Worm (Caenorhabditis elegans): ENCODE measurements around the gene spp-20.

The spp-20 gene

DNA sequence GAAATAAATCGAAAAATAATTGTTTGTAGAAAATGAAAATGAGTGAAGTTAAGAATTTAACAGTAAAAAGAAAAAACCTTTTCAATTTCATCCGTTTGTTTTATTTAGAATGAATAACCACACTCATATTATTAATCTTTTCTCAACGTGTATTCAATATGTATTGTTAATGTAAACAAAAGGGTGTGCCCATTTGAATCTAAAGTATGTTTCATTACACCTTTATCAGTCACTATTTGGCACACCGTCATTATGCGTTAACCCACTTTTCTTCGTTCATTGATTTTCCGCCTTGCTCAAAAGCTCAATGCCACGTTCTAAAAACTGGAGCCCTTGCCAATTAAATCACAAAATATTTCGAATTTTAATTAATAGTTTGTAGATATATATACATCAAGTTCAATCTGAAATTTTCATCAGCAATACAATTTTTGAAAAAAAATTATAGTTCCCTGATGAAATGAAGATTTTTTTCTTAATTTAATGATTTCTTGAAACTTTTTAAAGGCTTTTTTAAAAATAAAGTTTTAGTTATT lies 7.9 kb upstream of the spp-20 start, which contains the start of gene K04A8.1:
K04A8.1 (plus strand) TSS at position 486 of the 536 bp plus-strand sequence.
- TF ChIP-seq klf-2 (GFP tag; conservative IDR thresholded peaks at IDR 0.05) = no peak
- TF ChIP-seq cog-1 (tag; optimal IDR thresholded peaks at IDR 0.05) = no peak
- TF ChIP-seq ztf-23 (GFP tag; IDR thresholded peaks at IDR 0.05) = no peak
- no peak for TF ChIP-seq T22C8.4 (GFP tag; IDR thresholded peaks at IDR 0.05)
- no peak for TF ChIP-seq med-1 (GFP tag; optimal IDR thresholded peaks at IDR 0.05; ENCODE audit: insufficient read depth)
- no peak for TF ChIP-seq ztf-29 (GFP tag; IDR thresholded peaks at IDR 0.05)
- TF ChIP-seq flt-1 (GFP tag; IDR thresholded peaks at IDR 0.05) = no peak
- no peak for TF ChIP-seq tab-1 (GFP tag; IDR thresholded peaks at IDR 0.05)
- no peak for TF ChIP-seq ref-1 (GFP tag; conservative IDR thresholded peaks at IDR 0.05)

- TF ChIP-seq klf-2 (GFP tag; conservative IDR thresholded peaks at IDR 0.05) = no peak
- TF ChIP-seq flt-1 (GFP tag; IDR thresholded peaks at IDR 0.05) = no peak
- TF ChIP-seq med-1 (GFP tag; optimal IDR thresholded peaks at IDR 0.05; ENCODE audit: insufficient read depth) = no peak
- TF ChIP-seq tab-1 (GFP tag; IDR thresholded peaks at IDR 0.05) = no peak
- no peak for TF ChIP-seq ztf-23 (GFP tag; IDR thresholded peaks at IDR 0.05)
These were observed 3.6 kb upstream of the spp-20 start, which contains the start of gene spp-19 for ce11 chrV:6561592-6561991. Gene spp-19, minus strand, starts transcription at chrV:6561692.

DNA sequence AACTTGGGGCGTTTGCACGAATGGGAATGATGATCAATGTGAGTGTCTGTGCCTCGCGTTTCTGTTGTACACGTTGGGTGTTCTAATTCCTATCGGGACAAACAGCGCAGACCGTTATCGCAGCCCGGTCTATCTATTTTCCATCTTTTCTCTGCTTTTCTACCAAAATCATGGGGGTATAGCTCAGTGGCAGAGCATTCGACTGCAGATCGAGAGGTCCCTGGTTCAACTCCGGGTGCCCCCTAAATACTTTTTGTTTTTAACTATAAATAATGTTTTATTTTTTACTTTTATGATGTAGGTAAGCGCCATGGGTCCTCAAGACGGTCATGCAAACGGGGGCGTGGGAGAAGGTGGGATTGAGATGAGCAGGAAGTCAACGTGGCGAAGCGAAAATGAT lies 1.6 kb upstream of the spp-20 start:
- TF ChIP-seq med-1 (GFP tag; optimal IDR thresholded peaks at IDR 0.05; ENCODE audit: insufficient read depth) (no peak), ref-1 (GFP tag; conservative IDR thresholded peaks at IDR 0.05) (no peak), klf-2 (GFP tag; conservative IDR thresholded peaks at IDR 0.05) (no peak), ztf-23 (GFP tag; IDR thresholded peaks at IDR 0.05) (no peak), ztf-29 (GFP tag; IDR thresholded peaks at IDR 0.05) (0 out of 2 replicates have a peak, but pooled peaks have one; percentile 12), tab-1 (GFP tag; IDR thresholded peaks at IDR 0.05) (no peak), flt-1 (GFP tag; IDR thresholded peaks at IDR 0.05) (no peak)

ce11 chrV:6559105-6559504 lies 1.1 kb upstream of the spp-20 start, which contains the start of gene spp-26:
Gene spp-26, minus strand, starts transcription at chrV:6559205.
- TF ChIP-seq med-1 (GFP tag; optimal IDR thresholded peaks at IDR 0.05; ENCODE audit: insufficient read depth) (no peak), ref-1 (GFP tag; conservative IDR thresholded peaks at IDR 0.05) (no peak), klf-2 (GFP tag; conservative IDR thresholded peaks at IDR 0.05) (no peak), T22C8.4 (GFP tag; IDR thresholded peaks at IDR 0.05) (no peak), ztf-29 (GFP tag; IDR thresholded peaks at IDR 0.05) (no peak), flt-1 (GFP tag; IDR thresholded peaks at IDR 0.05) (no peak), cog-1 (tag; optimal IDR thresholded peaks at IDR 0.05) (no peak), ztf-23 (GFP tag; IDR thresholded peaks at IDR 0.05) (no peak), tab-1 (GFP tag; IDR thresholded peaks at IDR 0.05) (no peak)

- no peak for TF ChIP-seq ztf-23 (GFP tag; IDR thresholded peaks at IDR 0.05)
- no peak for TF ChIP-seq cog-1 (tag; optimal IDR thresholded peaks at IDR 0.05)
- no peak for TF ChIP-seq flt-1 (GFP tag; IDR thresholded peaks at IDR 0.05)
- TF ChIP-seq ztf-29 (GFP tag; IDR thresholded peaks at IDR 0.05) = no peak
- TF ChIP-seq klf-2 (GFP tag; conservative IDR thresholded peaks at IDR 0.05) = no peak
- TF ChIP-seq T22C8.4 (GFP tag; IDR thresholded peaks at IDR 0.05) = no peak
- no peak for TF ChIP-seq med-1 (GFP tag; optimal IDR thresholded peaks at IDR 0.05; ENCODE audit: insufficient read depth)
- TF ChIP-seq tab-1 (GFP tag; IDR thresholded peaks at IDR 0.05) = no peak
- no peak for TF ChIP-seq ref-1 (GFP tag; conservative IDR thresholded peaks at IDR 0.05)
These were observed 968 bp downstream of the spp-20 start, which contains the start of gene spp-27 for ce11 chrV:6557035-6557434. Gene spp-27, minus strand, starts transcription at chrV:6557135.

ce11 chrV:6554308-6554707 lies 3.7 kb downstream of the spp-20 start, which contains the start of gene K04A8.19:
Gene K04A8.19, minus strand, starts transcription at chrV:6554408.
- no peak for TF ChIP-seq ztf-23 (GFP tag; IDR thresholded peaks at IDR 0.05)
- TF ChIP-seq med-1 (GFP tag; optimal IDR thresholded peaks at IDR 0.05; ENCODE audit: insufficient read depth) = no peak
- no peak for TF ChIP-seq cog-1 (tag; optimal IDR thresholded peaks at IDR 0.05)
- TF ChIP-seq ztf-29 (GFP tag; IDR thresholded peaks at IDR 0.05) = no peak
- TF ChIP-seq T22C8.4 (GFP tag; IDR thresholded peaks at IDR 0.05) = no peak
- TF ChIP-seq ref-1 (GFP tag; conservative IDR thresholded peaks at IDR 0.05) = no peak
- no peak for TF ChIP-seq klf-2 (GFP tag; conservative IDR thresholded peaks at IDR 0.05)
- no peak for TF ChIP-seq flt-1 (GFP tag; IDR thresholded peaks at IDR 0.05)

DNA sequence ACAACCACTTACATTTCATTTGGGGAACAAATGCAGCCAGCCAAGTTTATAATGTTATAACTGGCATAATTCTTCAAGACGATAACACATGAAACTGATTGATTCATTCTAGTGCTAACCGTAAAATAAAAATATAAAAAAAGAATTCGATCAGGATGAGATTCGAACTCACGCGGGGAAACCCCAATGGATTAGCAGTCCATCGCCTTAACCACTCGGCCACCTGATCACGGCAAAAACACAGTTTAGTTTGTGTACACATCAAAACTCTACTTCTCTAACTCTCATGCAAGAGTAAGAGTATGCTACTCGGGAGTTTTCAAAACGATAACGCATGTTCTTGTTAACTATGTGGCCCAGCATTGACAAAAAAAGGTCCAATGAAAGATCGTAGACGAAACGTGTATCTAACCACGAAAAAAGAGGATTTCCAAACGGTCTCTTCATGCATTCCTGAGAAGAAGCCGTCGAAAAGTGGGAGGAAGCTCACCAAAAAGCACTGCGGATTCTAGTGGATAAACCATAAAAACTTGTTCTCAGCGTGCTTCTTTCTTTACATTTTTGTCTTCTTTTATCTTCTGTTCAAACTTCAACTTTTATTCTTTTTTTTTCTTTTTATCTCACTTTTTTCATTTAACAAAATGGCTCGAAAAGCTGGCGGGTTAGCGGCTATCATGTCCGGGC lies 6.2 kb downstream of the spp-20 start, which contains the start of gene twk-10:
twk-10 (plus strand) TSS at position 634 of the 684 bp plus-strand sequence.
- TF ChIP-seq tab-1 (GFP tag; IDR thresholded peaks at IDR 0.05) (0 out of 2 replicates have a peak, but pooled peaks have one; percentile 57), ztf-23 (GFP tag; IDR thresholded peaks at IDR 0.05) (no peak), flt-1 (GFP tag; IDR thresholded peaks at IDR 0.05) (peak; percentile 60; the same call in 1 of the 2 replicates), ref-1 (GFP tag; conservative IDR thresholded peaks at IDR 0.05) (peak; percentile 51; the same call in 1 of the 2 replicates)

DNA sequence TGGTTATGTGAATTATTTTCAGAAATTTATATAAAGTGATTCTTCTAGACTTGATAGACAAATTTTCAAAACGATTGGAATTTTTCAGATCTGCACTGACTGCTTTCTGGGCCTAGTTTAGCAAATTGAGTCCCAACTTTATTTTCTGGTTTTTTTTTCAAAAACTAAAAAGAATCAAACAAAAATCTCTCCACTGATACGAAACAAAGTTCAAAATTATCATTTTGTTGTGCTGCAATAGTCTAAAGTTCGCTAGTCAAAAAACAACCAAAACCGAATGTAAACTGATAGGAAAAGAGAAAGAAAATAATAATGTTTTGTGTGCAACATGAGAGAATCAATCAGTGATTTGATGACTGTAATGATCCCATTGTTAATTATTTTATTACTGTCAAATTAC lies 8.1 kb downstream of the spp-20 start, which contains the start of gene lipl-4:
lipl-4 (plus strand) TSS at position 301 of the 400 bp plus-strand sequence.
- TF ChIP-seq T22C8.4 (GFP tag; IDR thresholded peaks at IDR 0.05) = no peak
- no peak for TF ChIP-seq med-1 (GFP tag; optimal IDR thresholded peaks at IDR 0.05; ENCODE audit: insufficient read depth)
- TF ChIP-seq ref-1 (GFP tag; conservative IDR thresholded peaks at IDR 0.05) = no peak
- no peak for TF ChIP-seq cog-1 (tag; optimal IDR thresholded peaks at IDR 0.05)
- TF ChIP-seq flt-1 (GFP tag; IDR thresholded peaks at IDR 0.05) = no peak
- TF ChIP-seq ztf-23 (GFP tag; IDR thresholded peaks at IDR 0.05) = no peak
- TF ChIP-seq klf-2 (GFP tag; conservative IDR thresholded peaks at IDR 0.05) = no peak

- TF ChIP-seq ztf-29 (GFP tag; IDR thresholded peaks at IDR 0.05) (no peak), tab-1 (GFP tag; IDR thresholded peaks at IDR 0.05) (no peak), ztf-23 (GFP tag; IDR thresholded peaks at IDR 0.05) (no peak), klf-2 (GFP tag; conservative IDR thresholded peaks at IDR 0.05) (no peak), med-1 (GFP tag; optimal IDR thresholded peaks at IDR 0.05; ENCODE audit: insufficient read depth) (no peak), T22C8.4 (GFP tag; IDR thresholded peaks at IDR 0.05) (no peak), ref-1 (GFP tag; conservative IDR thresholded peaks at IDR 0.05) (no peak)
These were observed 8.9 kb downstream of the spp-20 start, which contains the start of gene K04A8.20 for ce11 chrV:6549148-6549547. Gene K04A8.20, plus strand, starts transcription at chrV:6549448.
